Fruit fly (Drosophila melanogaster) whole organism, prepupa: ENCODE measurements around the gene CG9449.
A peak's percentile ranks its signal among the peaks of the same experiment; 100 is the strongest.

Experiments
- CG11294 ChIP-seq: fragments of 200-800 bp; sonication (Bioruptor generic); IDR thresholded peaks from 2 replicates; pipeline ENCODE4 v1.3.6; 2022; ENCODE audit warnings: missing biosample characterization, missing genetic modification characterization
- CG15336 ChIP-seq: fragments of 200-800 bp; sonication (Bioruptor generic); IDR thresholded peaks from 2 replicates; pipeline ENCODE4 v1.3.6; 2022; ENCODE audit warnings: missing biosample characterization, missing genetic modification characterization
- CG3032 ChIP-seq: fragments of 200-800 bp; optimal IDR thresholded peaks from 2 replicates; lab custom pipeline; 2019; ENCODE audit warnings: missing biosample characterization, mild to moderate bottlenecking, missing genetic modification characterization, moderate library complexity
- CG32006 ChIP-seq: fragments of 200-800 bp; sonication (Bioruptor generic); optimal IDR thresholded peaks from 3 replicates; lab custom pipeline; 2017; ENCODE audit warnings: missing biosample characterization, mild to moderate bottlenecking, missing genetic modification characterization
- CG34406 ChIP-seq: fragments of 200-800 bp; sonication (Bioruptor generic); optimal IDR thresholded peaks from 3 replicates; lab custom pipeline; 2016; ENCODE audit warnings: missing biosample characterization, missing genetic modification characterization
- CG3919 ChIP-seq: fragments of 200-800 bp; sonication (Bioruptor generic); optimal IDR thresholded peaks from 3 replicates; lab custom pipeline; 2016; ENCODE audit warnings: missing biosample characterization, missing genetic modification characterization
- CG6163 ChIP-seq: fragments of 200-800 bp; sonication (Bioruptor generic); IDR thresholded peaks from 3 replicates; pipeline ENCODE4 v1.3.6; 2022; ENCODE audit warnings: missing biosample characterization, missing genetic modification characterization
- CG7368 ChIP-seq: fragments of 200-800 bp; sonication (Bioruptor generic); optimal IDR thresholded peaks from 3 replicates; lab custom pipeline; 2016; ENCODE audit warnings: missing biosample characterization, missing genetic modification characterization
- CG8119 ChIP-seq: fragments of 200-800 bp; sonication (Bioruptor generic); IDR thresholded peaks from 3 replicates; pipeline ENCODE4 v1.3.6; 2022; ENCODE audit warnings: missing biosample characterization, missing genetic modification characterization
- CG8319 ChIP-seq: fragments of 200-800 bp; sonication (Bioruptor generic); optimal IDR thresholded peaks from 3 replicates; lab custom pipeline; 2016; ENCODE audit warnings: missing biosample characterization, missing genetic modification characterization
- Eip75B ChIP-seq: fragments of 200-800 bp; sonication (Bioruptor generic); optimal IDR thresholded peaks from 3 replicates; lab custom pipeline; 2016; ENCODE audit warnings: missing biosample characterization, missing genetic modification characterization
- Eip78C ChIP-seq: fragments of 200-800 bp; sonication (Bioruptor generic); peaks from one replicate; lab custom pipeline; 2016; ENCODE audit warnings: missing biosample characterization, missing genetic modification characterization
- Ets21C ChIP-seq: fragments of 200-800 bp; sonication (Bioruptor generic); optimal IDR thresholded peaks from 3 replicates; lab custom pipeline; 2016; ENCODE audit warnings: missing biosample characterization, missing genetic modification characterization
- Hr38 ChIP-seq: sonication (Bioruptor generic); optimal IDR thresholded peaks from 2 replicates; lab custom pipeline; 2016; ENCODE audit warnings: missing biosample characterization, missing genetic modification characterization
- Hr39 ChIP-seq: fragments of 200-800 bp; sonication (Bioruptor generic); optimal IDR thresholded peaks from 2 replicates; lab custom pipeline; 2016; ENCODE audit warnings: missing biosample characterization, missing genetic modification characterization
- Hr4 ChIP-seq: fragments of 200-800 bp; sonication (Bioruptor generic); optimal IDR thresholded peaks from 3 replicates; lab custom pipeline; 2016; ENCODE audit warnings: missing biosample characterization, missing genetic modification characterization
- Lpt ChIP-seq: fragments of 200-800 bp; sonication (Bioruptor generic); optimal IDR thresholded peaks from 3 replicates; lab custom pipeline; 2016; ENCODE audit warnings: missing biosample characterization, missing genetic modification characterization
- Sox102F ChIP-seq: fragments of 200-800 bp; sonication (Bioruptor generic); optimal IDR thresholded peaks from 2 replicates; lab custom pipeline; 2016; ENCODE audit warnings: missing biosample characterization, mild to moderate bottlenecking, missing genetic modification characterization
- Sox14 ChIP-seq: fragments of 200-800 bp; sonication (Bioruptor generic); optimal IDR thresholded peaks from 3 replicates; lab custom pipeline; 2016; ENCODE audit warnings: missing biosample characterization, missing genetic modification characterization
- achi ChIP-seq: fragments of 200-800 bp; sonication (Bioruptor generic); optimal IDR thresholded peaks from 3 replicates; lab custom pipeline; 2016; ENCODE audit warnings: missing biosample characterization, missing genetic modification characterization
- dac ChIP-seq: fragments of 200-800 bp; sonication (Bioruptor generic); optimal IDR thresholded peaks from 2 replicates; lab custom pipeline; 2017; ENCODE audit warnings: missing biosample characterization, mild to moderate bottlenecking, missing genetic modification characterization
- dsx ChIP-seq: fragments of 200-800 bp; optimal IDR thresholded peaks from 3 replicates; lab custom pipeline; 2019; ENCODE audit warnings: missing biosample characterization, mild to moderate bottlenecking, missing genetic modification characterization, moderate library complexity; ENCODE audit not compliant: poor library complexity, severe bottlenecking
- esn ChIP-seq: fragments of 200-800 bp; sonication (Bioruptor generic); optimal IDR thresholded peaks from 2 replicates; lab custom pipeline; 2016; ENCODE audit warnings: missing biosample characterization, mild to moderate bottlenecking, missing genetic modification characterization, moderate library complexity
- fd59A ChIP-seq: fragments of 200-800 bp; sonication (Bioruptor generic); optimal IDR thresholded peaks from 2 replicates; lab custom pipeline; 2017; ENCODE audit warnings: missing biosample characterization, mild to moderate bottlenecking, missing genetic modification characterization, missing genetic modification reagents
- fkh ChIP-seq: fragments of 200-800 bp; sonication (Bioruptor generic); optimal IDR thresholded peaks from 3 replicates; lab custom pipeline; 2017; ENCODE audit warnings: missing biosample characterization, mild to moderate bottlenecking, missing genetic modification characterization, moderate library complexity
- lz ChIP-seq: fragments of 200-800 bp; sonication (Bioruptor generic); optimal IDR thresholded peaks from 3 replicates; lab custom pipeline; 2016; ENCODE audit warnings: missing biosample characterization, missing genetic modification characterization
- net ChIP-seq: fragments of 200-800 bp; sonication (Bioruptor generic); optimal IDR thresholded peaks from 3 replicates; lab custom pipeline; 2016; ENCODE audit warnings: missing biosample characterization, missing genetic modification characterization
- pdm3 ChIP-seq: fragments of 200-800 bp; sonication (Bioruptor generic); optimal IDR thresholded peaks from 3 replicates; lab custom pipeline; 2016; ENCODE audit warnings: missing biosample characterization, missing genetic modification characterization
- salr ChIP-seq, 2 experiments: fragments of 200-800 bp; sonication (Bioruptor generic); optimal IDR thresholded peaks; 3 replicates each; lab custom pipeline; 2016 to 2018; ENCODE audit warnings: missing biosample characterization in 2 of 2, missing genetic modification characterization in 2 of 2, mild to moderate bottlenecking in 1 of 2
- spab ChIP-seq: fragments of 200-800 bp; sonication (Bioruptor generic); optimal IDR thresholded peaks from 2 replicates; lab custom pipeline; 2017; ENCODE audit warnings: missing biosample characterization, mild to moderate bottlenecking, missing genetic modification characterization, missing genetic modification reagents
- ss ChIP-seq, 2 experiments: fragments of 200-800 bp; sonication (Bioruptor generic); optimal IDR thresholded peaks; 2 replicates in 1 of 2; 3 replicates in 1 of 2; lab custom pipeline; 2017 to 2018; ENCODE audit warnings: mild to moderate bottlenecking in 2 of 2, missing biosample characterization in 2 of 2, missing genetic modification characterization in 2 of 2, moderate library complexity in 1 of 2
- svp ChIP-seq: fragments of 200-800 bp; sonication (Bioruptor generic); peaks from one replicate; lab custom pipeline; 2016; ENCODE audit warnings: missing biosample characterization, missing genetic modification characterization
- topi ChIP-seq: fragments of 200-800 bp; sonication (Bioruptor generic); optimal IDR thresholded peaks from 3 replicates; lab custom pipeline; 2016; ENCODE audit warnings: missing biosample characterization, missing genetic modification characterization

The CG9449 gene

DNA sequence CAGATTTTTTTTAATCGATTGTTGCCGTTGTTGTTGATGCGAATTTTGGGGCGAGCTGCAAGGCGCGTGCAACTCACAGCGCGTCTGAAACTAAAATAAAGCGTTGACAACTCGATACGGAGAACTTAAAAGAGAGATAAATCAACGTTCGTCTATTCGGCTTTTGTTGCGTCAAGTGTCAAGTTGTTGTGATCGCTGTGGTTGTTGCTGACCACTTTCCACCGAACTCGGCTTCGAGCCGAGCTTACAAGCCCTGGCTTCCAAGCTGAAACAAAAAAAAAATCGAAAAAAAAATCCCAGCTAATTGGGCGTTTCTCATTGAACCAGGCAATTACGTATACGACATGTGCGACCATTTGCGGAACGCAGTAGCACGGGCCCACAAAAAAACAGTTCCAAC, 6.2 kb upstream of the CG9449 start, which contains the start of gene CG9452:
Gene CG9452, minus strand, starts transcription at position 101 of the 400 bp plus-strand sequence.
- no peak for TF ChIP-seq achi (GFP tag; lab: Kevin White, UChicago)
- TF ChIP-seq, all 60 proteins: peak for 0

- TF ChIP-seq esn (GFP tag; lab: Kevin White, UChicago): no peak
- no peak for TF ChIP-seq topi
- no peak for TF ChIP-seq CG11294 (GFP tag; lab: Robert Waterston, UW)
- no peak for TF ChIP-seq Lpt
- TF ChIP-seq CG7368 (GFP tag; lab: Kevin White, UChicago): no peak
- no peak for TF ChIP-seq salr (GFP tag; optimal IDR thresholded peaks at IDR 0.05; lab: Kevin White, UChicago)
- TF ChIP-seq Hr38 (GFP tag; lab: Kevin White, UChicago): no peak
- TF ChIP-seq dac: no peak
- TF ChIP-seq CG3032: no peak
- no peak for TF ChIP-seq CG15336
- TF ChIP-seq CG8119 (GFP tag; lab: Robert Waterston, UW): no peak
- TF ChIP-seq lz (GFP tag; lab: Kevin White, UChicago): no peak
These were observed 3.2 kb upstream of the CG9449 start, which contains the start of gene CG9451 for dm6 chr3L:19500698-19501097. TSS of gene CG9451 (minus strand) at chr3L:19500798.

DNA sequence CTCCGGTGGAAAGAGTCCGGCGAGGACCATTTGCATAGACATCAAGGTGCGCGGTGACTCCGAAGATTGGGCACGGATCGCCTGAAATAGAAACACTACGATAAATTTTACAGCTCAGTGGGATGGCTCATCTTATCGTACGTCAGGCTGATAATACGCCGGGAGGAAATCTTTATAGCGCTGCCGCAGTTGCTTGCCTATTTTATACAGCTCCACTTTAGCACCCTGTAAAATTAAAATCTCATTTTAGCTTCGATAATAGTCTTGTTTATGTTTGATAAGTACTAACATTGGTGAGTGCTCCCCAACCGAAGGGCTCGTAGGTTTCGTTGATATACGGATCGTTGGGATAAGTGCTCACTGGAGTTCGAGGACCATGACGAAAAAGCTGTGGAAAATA, 1.8 kb upstream of the CG9449 start:
- TF ChIP-seq pdm3 (GFP tag; lab: Kevin White, UChicago) (no peak), CG6163 (GFP tag; lab: Robert Waterston, UW) (no peak), fd59A (no peak), Eip78C (GFP tag; lab: Kevin White, UChicago) (no peak), fkh (GFP tag; lab: Kevin White, UChicago) (peak; percentile 26), Hr4 (GFP tag; lab: Kevin White, UChicago) (no peak)

DNA sequence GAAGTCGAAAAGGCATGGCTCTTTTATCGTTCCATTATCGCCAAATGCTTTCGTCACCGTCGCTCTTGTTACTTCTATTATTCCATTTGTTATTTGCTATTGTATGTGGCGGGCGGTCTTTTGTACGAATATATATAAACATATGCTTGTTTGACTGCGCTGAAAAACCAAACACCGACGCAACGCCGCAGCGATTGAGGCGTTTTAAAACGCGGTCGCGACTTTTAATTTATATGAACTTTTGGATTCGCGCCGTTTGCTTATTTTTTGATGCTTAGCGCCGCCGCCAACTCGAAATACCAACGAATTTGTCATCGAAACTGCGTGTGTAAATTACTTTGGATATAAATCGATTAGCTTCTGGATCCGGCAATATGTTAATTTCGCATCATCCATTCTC, 388 bp downstream of the CG9449 start:
- TF ChIP-seq ss (GFP tag; optimal IDR thresholded peaks at IDR 0.05; lab: Kevin White, UChicago) (no peak), Sox14 (GFP tag; lab: Kevin White, UChicago) (no peak), CG34406 (GFP tag; lab: Kevin White, UChicago) (no peak), Sox102F (GFP tag; lab: Kevin White, UChicago) (no peak), fkh (GFP tag; lab: Kevin White, UChicago) (no peak), dsx (GFP tag; lab: Kevin White, UChicago) (no peak), Hr39 (no peak), CG3919 (GFP tag; lab: Kevin White, UChicago) (no peak), Hr38 (GFP tag; lab: Kevin White, UChicago) (no peak), CG7368 (GFP tag; lab: Kevin White, UChicago) (no peak)

- no peak for TF ChIP-seq spab (GFP tag; lab: Kevin White, UChicago)
- no peak for TF ChIP-seq CG8319 (GFP tag; lab: Kevin White, UChicago)
- TF ChIP-seq Ets21C: no peak
- peak; percentile 6 for TF ChIP-seq CG32006 (GFP tag; lab: Kevin White, UChicago)
- peak; percentile 78 for TF ChIP-seq svp
- no peak for TF ChIP-seq Eip75B (GFP tag; lab: Kevin White, UChicago)
- no peak for TF ChIP-seq net
These were observed 923 bp downstream of the CG9449 start for dm6 chr3L:19496600-19496999.
